Worm (Caenorhabditis elegans) whole organism, midembryonic: ENCODE measurements around the gene cpna-3.

Experiments
- T22C8.4 ChIP-seq: fragments of 200-800 bp; sonication (Bioruptor generic); IDR thresholded peaks from 2 replicates; pipeline ENCODE4 v1.3.6; 2022; ENCODE audit warnings: missing genetic modification characterization, missing compliant biosample characterization
- cog-1 ChIP-seq: sonication (generic microtip); optimal IDR thresholded peaks from 2 replicates; lab custom pipeline; 2016; ENCODE audit warnings: missing genetic modification characterization, missing compliant biosample characterization
- flt-1 ChIP-seq: fragments of 200-800 bp; sonication (Bioruptor generic); IDR thresholded peaks from 2 replicates; pipeline ENCODE4 v1.3.6; 2022; ENCODE audit warnings: missing genetic modification characterization, missing compliant biosample characterization
- klf-2 ChIP-seq: fragments of 200-800 bp; sonication (Bioruptor generic); conservative IDR thresholded peaks from 2 replicates; pipeline ENCODE4 v1.3.6; 2022; ENCODE audit warnings: missing genetic modification reagents, missing genetic modification characterization, missing compliant biosample characterization
- med-1 ChIP-seq: sonication (generic microtip); optimal IDR thresholded peaks from 2 replicates; lab custom pipeline; 2017; ENCODE audit warnings: missing genetic modification characterization, mild to moderate bottlenecking, missing compliant biosample characterization, antibody characterized with exemption, missing genetic modification reagents; ENCODE audit not compliant: insufficient read depth
- ref-1 ChIP-seq: fragments of 200-800 bp; sonication (Bioruptor generic); conservative IDR thresholded peaks from 2 replicates; pipeline ENCODE4 v1.3.6; 2022; ENCODE audit warnings: missing genetic modification reagents, missing genetic modification characterization, missing compliant biosample characterization
- tab-1 ChIP-seq: fragments of 200-800 bp; sonication (Bioruptor generic); IDR thresholded peaks from 2 replicates; pipeline ENCODE4 v1.3.6; 2022; ENCODE audit warnings: missing genetic modification characterization, missing compliant biosample characterization
- ztf-23 ChIP-seq: fragments of 200-800 bp; sonication (Bioruptor generic); IDR thresholded peaks from 2 replicates; pipeline ENCODE4 v1.3.6; 2022; ENCODE audit warnings: missing genetic modification reagents, missing genetic modification characterization, missing compliant biosample characterization
- ztf-29 ChIP-seq: fragments of 200-800 bp; sonication (Bioruptor generic); IDR thresholded peaks from 2 replicates; pipeline ENCODE4 v1.3.6; 2022; ENCODE audit warnings: missing genetic modification reagents, missing genetic modification characterization, missing compliant biosample characterization

Gene cpna-3

ce11 chrIV:9096160-9096879 is at the start of gene cpna-3, which contains the start of gene znf-706:
Gene cpna-3, plus strand, starts transcription at chrIV:9096842.
Gene znf-706, minus strand, starts transcription at chrIV:9096231.
- TF ChIP-seq ztf-23 (GFP tag; lab: Robert Waterston, UW), result no peak
- TF ChIP-seq flt-1 (GFP tag; lab: Robert Waterston, UW), result no peak
- no peak for TF ChIP-seq ztf-29
- TF ChIP-seq ref-1, result no peak
- no peak for TF ChIP-seq med-1
- no peak for TF ChIP-seq tab-1 (GFP tag; lab: Robert Waterston, UW)
- TF ChIP-seq T22C8.4 (GFP tag; lab: Robert Waterston, UW), result no peak
- TF ChIP-seq klf-2, result no peak
- TF ChIP-seq cog-1 (tag; lab: Kevin White, UChicago), result no peak

- TF ChIP-seq flt-1 (GFP tag; lab: Robert Waterston, UW) (no peak), klf-2 (no peak), T22C8.4 (GFP tag; lab: Robert Waterston, UW) (no peak), ztf-29 (no peak), cog-1 (tag; lab: Kevin White, UChicago) (no peak), ztf-23 (GFP tag; lab: Robert Waterston, UW) (no peak), tab-1 (GFP tag; lab: Robert Waterston, UW) (no peak), med-1 (no peak)
These were observed 45.6 kb upstream of the cpna-3 start for ce11 chrIV:9051036-9051435.

ce11 chrIV:9051510-9052175 is 45.0 kb upstream of the cpna-3 start:
- no peak for TF ChIP-seq klf-2
- TF ChIP-seq ztf-29, result no peak
- no peak for TF ChIP-seq ztf-23 (GFP tag; lab: Robert Waterston, UW)
- no peak for TF ChIP-seq tab-1 (GFP tag; lab: Robert Waterston, UW)
- TF ChIP-seq T22C8.4 (GFP tag; lab: Robert Waterston, UW), result no peak
- TF ChIP-seq cog-1 (tag; lab: Kevin White, UChicago), result no peak
- no peak for TF ChIP-seq flt-1 (GFP tag; lab: Robert Waterston, UW)
- TF ChIP-seq med-1, result no peak
- TF ChIP-seq ref-1, result no peak

- TF ChIP-seq T22C8.4 (GFP tag; lab: Robert Waterston, UW), result no peak
- TF ChIP-seq flt-1 (GFP tag; lab: Robert Waterston, UW), result no peak
- TF ChIP-seq ztf-23 (GFP tag; lab: Robert Waterston, UW), result no peak
- no peak for TF ChIP-seq cog-1 (tag; lab: Kevin White, UChicago)
- no peak for TF ChIP-seq med-1
- no peak for TF ChIP-seq ref-1
- TF ChIP-seq klf-2, result no peak
- TF ChIP-seq tab-1 (GFP tag; lab: Robert Waterston, UW), result no peak
- no peak for TF ChIP-seq ztf-29
These were observed 43.2 kb upstream of the cpna-3 start for ce11 chrIV:9053403-9053802.

- TF ChIP-seq flt-1 (GFP tag; lab: Robert Waterston, UW) (no peak), klf-2 (no peak), T22C8.4 (GFP tag; lab: Robert Waterston, UW) (no peak), med-1 (no peak), cog-1 (tag; lab: Kevin White, UChicago) (no peak)
These were observed 33.1 kb upstream of the cpna-3 start for ce11 chrIV:9063518-9063917.

ce11 chrIV:9067277-9068197 is 29.1 kb upstream of the cpna-3 start:
- TF ChIP-seq flt-1 (GFP tag; lab: Robert Waterston, UW), result peak; percentile 34; the same call in 1 of the 2 replicates

- TF ChIP-seq ztf-23 (GFP tag; lab: Robert Waterston, UW) (no peak), ref-1 (no peak), T22C8.4 (GFP tag; lab: Robert Waterston, UW) (no peak), flt-1 (GFP tag; lab: Robert Waterston, UW) (no peak), ztf-29 (no peak), cog-1 (tag; lab: Kevin White, UChicago) (no peak), tab-1 (GFP tag; lab: Robert Waterston, UW) (no peak), klf-2 (no peak)
These were observed 26.9 kb upstream of the cpna-3 start, which contains the start of gene nhr-11 for ce11 chrIV:9069703-9070102. Gene nhr-11, plus strand, starts transcription at chrIV:9070003.

- TF ChIP-seq cog-1 (tag; lab: Kevin White, UChicago) (no peak), flt-1 (GFP tag; lab: Robert Waterston, UW) (no peak), ztf-23 (GFP tag; lab: Robert Waterston, UW) (no peak), ztf-29 (no peak)
These were observed 26.5 kb upstream of the cpna-3 start for ce11 chrIV:9070188-9070587.

ce11 chrIV:9074244-9074723 is 22.4 kb upstream of the cpna-3 start, which contains the start of gene mppb-1:
Gene mppb-1, plus strand, starts transcription at chrIV:9074673.
- TF ChIP-seq ztf-23 (GFP tag; lab: Robert Waterston, UW), result peak; percentile 80
- peak; percentile 23 for TF ChIP-seq cog-1 (tag; lab: Kevin White, UChicago)
- no peak for TF ChIP-seq med-1
- 0 out of 2 replicates have a peak, but pooled peaks have one; percentile 30 for TF ChIP-seq ref-1
